Worm (Caenorhabditis elegans) whole organism, midembryonic: ENCODE measurements around the gene fbxc-26.

ENCODE experiments used
- T22C8.4 ChIP-seq: fragments of 200-800 bp; sonication (Bioruptor generic); IDR thresholded peaks from 2 replicates; pipeline ENCODE4 v1.3.6; 2022; ENCODE audit warnings: missing genetic modification characterization, missing compliant biosample characterization
- cog-1 ChIP-seq: sonication (generic microtip); optimal IDR thresholded peaks from 2 replicates; lab custom pipeline; 2016; ENCODE audit warnings: missing genetic modification characterization, missing compliant biosample characterization
- flt-1 ChIP-seq: fragments of 200-800 bp; sonication (Bioruptor generic); IDR thresholded peaks from 2 replicates; pipeline ENCODE4 v1.3.6; 2022; ENCODE audit warnings: missing genetic modification characterization, missing compliant biosample characterization
- klf-2 ChIP-seq: fragments of 200-800 bp; sonication (Bioruptor generic); conservative IDR thresholded peaks from 2 replicates; pipeline ENCODE4 v1.3.6; 2022; ENCODE audit warnings: missing genetic modification reagents, missing genetic modification characterization, missing compliant biosample characterization
- med-1 ChIP-seq: sonication (generic microtip); optimal IDR thresholded peaks from 2 replicates; lab custom pipeline; 2017; ENCODE audit warnings: missing genetic modification characterization, mild to moderate bottlenecking, missing compliant biosample characterization, antibody characterized with exemption, missing genetic modification reagents; ENCODE audit not compliant: insufficient read depth
- ref-1 ChIP-seq: fragments of 200-800 bp; sonication (Bioruptor generic); conservative IDR thresholded peaks from 2 replicates; pipeline ENCODE4 v1.3.6; 2022; ENCODE audit warnings: missing genetic modification reagents, missing genetic modification characterization, missing compliant biosample characterization
- tab-1 ChIP-seq: fragments of 200-800 bp; sonication (Bioruptor generic); IDR thresholded peaks from 2 replicates; pipeline ENCODE4 v1.3.6; 2022; ENCODE audit warnings: missing genetic modification characterization, missing compliant biosample characterization
- ztf-23 ChIP-seq: fragments of 200-800 bp; sonication (Bioruptor generic); IDR thresholded peaks from 2 replicates; pipeline ENCODE4 v1.3.6; 2022; ENCODE audit warnings: missing genetic modification reagents, missing genetic modification characterization, missing compliant biosample characterization
- ztf-29 ChIP-seq: fragments of 200-800 bp; sonication (Bioruptor generic); IDR thresholded peaks from 2 replicates; pipeline ENCODE4 v1.3.6; 2022; ENCODE audit warnings: missing genetic modification reagents, missing genetic modification characterization, missing compliant biosample characterization

Gene fbxc-26

ce11 chrII:1650502-1650901 lies 43.9 kb downstream of the fbxc-26 start, which contains the start of gene fbxb-20:
TSS of gene fbxb-20 (minus strand) at chrII:1650602.
- TF ChIP-seq cog-1, result no peak
- TF ChIP-seq ztf-23 (GFP tag; lab: Robert Waterston, UW), result no peak
- TF ChIP-seq ztf-29, result no peak
- no peak for TF ChIP-seq ref-1 (GFP tag; lab: Robert Waterston, UW)
- TF ChIP-seq tab-1 (GFP tag; lab: Robert Waterston, UW), result no peak
- no peak for TF ChIP-seq med-1
- no peak for TF ChIP-seq klf-2 (GFP tag; lab: Robert Waterston, UW)
- no peak for TF ChIP-seq flt-1
- no peak for TF ChIP-seq T22C8.4 (GFP tag; lab: Robert Waterston, UW)

ce11 chrII:1648768-1649167 lies 45.7 kb downstream of the fbxc-26 start, which contains the start of gene fbxb-21:
TSS of gene fbxb-21 (minus strand) at chrII:1648868.
- TF ChIP-seq med-1, result no peak
- TF ChIP-seq ref-1 (GFP tag; lab: Robert Waterston, UW), result no peak
- TF ChIP-seq flt-1, result no peak
- TF ChIP-seq ztf-29, result no peak
- no peak for TF ChIP-seq ztf-23 (GFP tag; lab: Robert Waterston, UW)
- TF ChIP-seq cog-1, result no peak
- no peak for TF ChIP-seq klf-2 (GFP tag; lab: Robert Waterston, UW)
- no peak for TF ChIP-seq T22C8.4 (GFP tag; lab: Robert Waterston, UW)
- no peak for TF ChIP-seq tab-1 (GFP tag; lab: Robert Waterston, UW)

- no peak for TF ChIP-seq ref-1 (GFP tag; lab: Robert Waterston, UW)
- no peak for TF ChIP-seq tab-1 (GFP tag; lab: Robert Waterston, UW)
- no peak for TF ChIP-seq ztf-23 (GFP tag; lab: Robert Waterston, UW)
- TF ChIP-seq klf-2 (GFP tag; lab: Robert Waterston, UW), result no peak
- no peak for TF ChIP-seq ztf-29
- TF ChIP-seq T22C8.4 (GFP tag; lab: Robert Waterston, UW), result no peak
- TF ChIP-seq cog-1, result no peak
- TF ChIP-seq flt-1, result no peak
- TF ChIP-seq med-1, result no peak
Observed at ce11 chrII:1646199-1646598, 48.2 kb downstream of the fbxc-26 start, which contains the start of gene ZC204.17. TSS of gene ZC204.17 (minus strand) at chrII:1646299.

ce11 chrII:1644777-1645348 lies 49.6 kb downstream of the fbxc-26 start, which contains the start of gene ZC204.6:
TSS of gene ZC204.6 (minus strand) at chrII:1644827.
- TF ChIP-seq T22C8.4 (GFP tag; lab: Robert Waterston, UW) (no peak), klf-2 (GFP tag; lab: Robert Waterston, UW) (no peak)
